Fruit fly (Drosophila melanogaster) whole organism, embryonic: ENCODE measurements around the gene Invadolysin.

Experiments used
- CG10147 ChIP-seq: fragments of 200-800 bp; sonication (Bioruptor generic); optimal IDR thresholded peaks from 2 replicates; lab custom pipeline; 2019; ENCODE audit warnings: missing biosample characterization, mild to moderate bottlenecking, missing genetic modification characterization, moderate library complexity
- CG11085 ChIP-seq: fragments of 200-800 bp; sonication (Bioruptor generic); IDR thresholded peaks from 2 replicates; pipeline ENCODE4 v1.3.6; 2022; ENCODE audit warnings: missing biosample characterization, missing genetic modification characterization
- CG13123 ChIP-seq: fragments of 200-800 bp; sonication (Bioruptor generic); optimal IDR thresholded peaks from 2 replicates; lab custom pipeline; 2016; ENCODE audit warnings: missing biosample characterization, missing genetic modification characterization
- CG13287 ChIP-seq: fragments of 200-800 bp; sonication (Bioruptor generic); IDR thresholded peaks from 2 replicates; pipeline ENCODE4 v1.3.6; 2022; ENCODE audit warnings: missing biosample characterization, missing genetic modification characterization; ENCODE audit not compliant: partially characterized antibody
- CG1602 ChIP-seq: fragments of 200-800 bp; sonication (Bioruptor generic); optimal IDR thresholded peaks from 3 replicates; lab custom pipeline; 2016; ENCODE audit warnings: missing biosample characterization, missing genetic modification characterization
- CG2202 ChIP-seq: fragments of 200-800 bp; sonication (Bioruptor generic); optimal IDR thresholded peaks from 2 replicates; lab custom pipeline; 2018; ENCODE audit warnings: missing biosample characterization, mild to moderate bottlenecking, missing genetic modification characterization
- CG30020 ChIP-seq: fragments of 200-800 bp; optimal IDR thresholded peaks from 2 replicates; lab custom pipeline; 2019; ENCODE audit warnings: missing biosample characterization, mild to moderate bottlenecking, missing genetic modification characterization, moderate library complexity
- CG30403 ChIP-seq: fragments of 200-800 bp; sonication (Bioruptor generic); optimal IDR thresholded peaks from 3 replicates; lab custom pipeline; 2016; ENCODE audit warnings: missing biosample characterization, missing genetic modification characterization
- CG30431 ChIP-seq: fragments of 200-800 bp; sonication (Bioruptor generic); optimal IDR thresholded peaks from 2 replicates; lab custom pipeline; 2017; ENCODE audit warnings: missing biosample characterization, missing genetic modification characterization
- CG32532 ChIP-seq: fragments of 200-800 bp; sonication (Bioruptor generic); IDR thresholded peaks from 2 replicates; pipeline ENCODE4 v1.3.6; 2022; ENCODE audit warnings: missing biosample characterization, missing genetic modification characterization
- CG34224 ChIP-seq: fragments of 200-800 bp; sonication (Bioruptor generic); IDR thresholded peaks from 3 replicates; pipeline ENCODE4 v1.3.6; 2022; ENCODE audit warnings: missing biosample characterization, missing genetic modification characterization; ENCODE audit not compliant: partially characterized antibody
- CG4328 ChIP-seq: fragments of 200-800 bp; sonication (Bioruptor generic); optimal IDR thresholded peaks from 3 replicates; lab custom pipeline; 2017; ENCODE audit warnings: missing biosample characterization, missing genetic modification reagents, missing genetic modification characterization
- CG4820 ChIP-seq: fragments of 200-800 bp; sonication (Bioruptor generic); optimal IDR thresholded peaks from 3 replicates; lab custom pipeline; 2016; ENCODE audit warnings: missing biosample characterization, missing genetic modification characterization
- CG5180 ChIP-seq: fragments of 200-800 bp; sonication (Bioruptor generic); optimal IDR thresholded peaks from 3 replicates; lab custom pipeline; 2017; ENCODE audit warnings: missing biosample characterization, missing genetic modification characterization, mild to moderate bottlenecking, moderate library complexity, missing genetic modification reagents
- CG6689 ChIP-seq: fragments of 200-800 bp; sonication (Bioruptor generic); IDR thresholded peaks from 2 replicates; pipeline ENCODE4 v1.3.6; 2022; ENCODE audit warnings: missing biosample characterization, missing genetic modification characterization
- CG7556 ChIP-seq: fragments of 200-800 bp; sonication (Bioruptor generic); optimal IDR thresholded peaks from 2 replicates; lab custom pipeline; 2017; ENCODE audit warnings: missing biosample characterization, mild to moderate bottlenecking, missing genetic modification characterization
- CG7928 ChIP-seq: fragments of 200-800 bp; sonication (Bioruptor generic); optimal IDR thresholded peaks from 2 replicates; lab custom pipeline; 2017; ENCODE audit warnings: missing biosample characterization, mild to moderate bottlenecking, missing genetic modification characterization
- CG8281 ChIP-seq: fragments of 200-800 bp; sonication (Bioruptor generic); optimal IDR thresholded peaks from 2 replicates; lab custom pipeline; 2018; ENCODE audit warnings: missing biosample characterization, mild to moderate bottlenecking, missing genetic modification characterization, moderate library complexity
- CG9797 ChIP-seq: fragments of 200-800 bp; sonication (Bioruptor generic); optimal IDR thresholded peaks from 3 replicates; lab custom pipeline; 2018; ENCODE audit warnings: missing biosample characterization, mild to moderate bottlenecking, missing genetic modification characterization
- CG9932 ChIP-seq: fragments of 200-800 bp; sonication (Bioruptor generic); IDR thresholded peaks from 2 replicates; pipeline ENCODE4 v1.3.6; 2022; ENCODE audit warnings: missing biosample characterization, missing genetic modification characterization
- Hey ChIP-seq: fragments of 200-800 bp; sonication (Bioruptor generic); optimal IDR thresholded peaks from 3 replicates; lab custom pipeline; 2018; ENCODE audit warnings: missing biosample characterization, mild to moderate bottlenecking, missing genetic modification characterization
- HmgZ ChIP-seq: fragments of 200-800 bp; sonication (Bioruptor generic); optimal IDR thresholded peaks from 2 replicates; lab custom pipeline; 2018; ENCODE audit warnings: missing biosample characterization, mild to moderate bottlenecking, missing genetic modification characterization
- Sin3A ChIP-seq: fragments of >200 bp; optimal IDR thresholded peaks from 2 replicates; lab custom pipeline; 2018
- Sry-δ ChIP-seq: fragments of 200-800 bp; sonication (Bioruptor generic); optimal IDR thresholded peaks from 2 replicates; lab custom pipeline; 2016; ENCODE audit warnings: missing biosample characterization, missing genetic modification characterization
- Vsx1 ChIP-seq: fragments of 200-800 bp; sonication (Bioruptor generic); optimal IDR thresholded peaks from 2 replicates; lab custom pipeline; 2017; ENCODE audit warnings: missing biosample characterization, mild to moderate bottlenecking, missing genetic modification characterization, missing genetic modification reagents
- Xrp1 ChIP-seq: fragments of 200-800 bp; sonication (Bioruptor generic); IDR thresholded peaks from 2 replicates; pipeline ENCODE4 v1.3.6; 2022; ENCODE audit warnings: missing biosample characterization, missing genetic modification characterization
- ash1 ChIP-seq: fragments of 200-800 bp; sonication (Bioruptor generic); optimal IDR thresholded peaks from 2 replicates; lab custom pipeline; 2018; ENCODE audit warnings: missing biosample characterization, mild to moderate bottlenecking, missing genetic modification characterization
- bab2 ChIP-seq: fragments of 200-800 bp; sonication (Bioruptor generic); optimal IDR thresholded peaks from 2 replicates; lab custom pipeline; 2016; ENCODE audit warnings: missing biosample characterization, missing genetic modification characterization
- bbx ChIP-seq: fragments of 200-800 bp; sonication (Bioruptor generic); IDR thresholded peaks from 2 replicates; pipeline ENCODE4 v1.3.6; 2022; ENCODE audit warnings: missing biosample characterization, missing genetic modification characterization; ENCODE audit not compliant: partially characterized antibody
- bowl ChIP-seq: fragments of 200-800 bp; sonication (Bioruptor generic); IDR thresholded peaks from 2 replicates; pipeline ENCODE4 v1.3.6; 2022; ENCODE audit warnings: missing biosample characterization, missing genetic modification characterization
- caup ChIP-seq: fragments of 200-800 bp; sonication (Bioruptor generic); optimal IDR thresholded peaks from 3 replicates; lab custom pipeline; 2017; ENCODE audit warnings: missing biosample characterization, mild to moderate bottlenecking, missing genetic modification characterization, moderate library complexity; ENCODE audit not compliant: severe bottlenecking
- chm ChIP-seq: fragments of 200-800 bp; sonication (Bioruptor generic); IDR thresholded peaks from 2 replicates; pipeline ENCODE4 v1.3.6; 2022; ENCODE audit warnings: missing biosample characterization, missing genetic modification characterization
- da ChIP-seq: fragments of 200-800 bp; sonication (Bioruptor generic); optimal IDR thresholded peaks from 2 replicates; lab custom pipeline; 2016; ENCODE audit warnings: missing biosample characterization, missing genetic modification characterization
- disco-r ChIP-seq: fragments of 200-800 bp; sonication (Bioruptor generic); optimal IDR thresholded peaks from 2 replicates; lab custom pipeline; 2016; ENCODE audit warnings: missing biosample characterization, missing genetic modification characterization
- emc ChIP-seq: fragments of 200-800 bp; sonication (Bioruptor generic); optimal IDR thresholded peaks from 2 replicates; lab custom pipeline; 2016; ENCODE audit warnings: missing biosample characterization, missing genetic modification characterization
- exex ChIP-seq: fragments of 200-800 bp; sonication (Bioruptor generic); optimal IDR thresholded peaks from 4 replicates; lab custom pipeline; 2018; ENCODE audit warnings: missing biosample characterization, mild to moderate bottlenecking, missing genetic modification characterization, moderate library complexity
- gcm2 ChIP-seq: fragments of 200-800 bp; sonication (Bioruptor generic); optimal IDR thresholded peaks from 2 replicates; lab custom pipeline; 2016; ENCODE audit warnings: missing biosample characterization, missing genetic modification characterization
- gfzf ChIP-seq: fragments of 200-800 bp; sonication (Bioruptor generic); optimal IDR thresholded peaks from 2 replicates; lab custom pipeline; 2016; ENCODE audit warnings: missing biosample characterization, mild to moderate bottlenecking, missing genetic modification characterization, moderate library complexity
- lilli ChIP-seq: fragments of 200-800 bp; sonication (Bioruptor generic); optimal IDR thresholded peaks from 3 replicates; lab custom pipeline; 2016; ENCODE audit warnings: missing biosample characterization, missing genetic modification characterization
- maf-S ChIP-seq: fragments of 200-800 bp; sonication (Bioruptor generic); optimal IDR thresholded peaks from 2 replicates; lab custom pipeline; 2016; ENCODE audit warnings: missing biosample characterization, missing genetic modification characterization
- repo ChIP-seq: fragments of 200-800 bp; sonication (Bioruptor generic); optimal IDR thresholded peaks from 2 replicates; lab custom pipeline; 2016; ENCODE audit warnings: missing biosample characterization, missing genetic modification characterization
- scrt ChIP-seq: fragments of 200-800 bp; sonication (Bioruptor generic); optimal IDR thresholded peaks from 2 replicates; lab custom pipeline; 2018; ENCODE audit warnings: missing biosample characterization, mild to moderate bottlenecking, missing genetic modification characterization, moderate library complexity
- sens-2 ChIP-seq: fragments of 200-800 bp; sonication (Bioruptor generic); IDR thresholded peaks from 2 replicates; pipeline ENCODE4 v1.3.6; 2022; ENCODE audit warnings: missing biosample characterization, missing genetic modification characterization
- seq ChIP-seq: fragments of 200-800 bp; sonication (Bioruptor generic); IDR thresholded peaks from 2 replicates; pipeline ENCODE4 v1.3.6; 2022; ENCODE audit warnings: missing biosample characterization, missing genetic modification characterization
- sima ChIP-seq: fragments of 200-800 bp; sonication (Bioruptor generic); optimal IDR thresholded peaks from 2 replicates; lab custom pipeline; 2016; ENCODE audit warnings: missing biosample characterization, missing genetic modification characterization
- tna ChIP-seq: fragments of 200-800 bp; sonication (Bioruptor generic); IDR thresholded peaks from 2 replicates; pipeline ENCODE4 v1.3.6; 2022; ENCODE audit warnings: missing biosample characterization, missing genetic modification characterization; ENCODE audit not compliant: partially characterized antibody
- usp ChIP-seq: fragments of >200 bp; optimal IDR thresholded peaks from 2 replicates; lab custom pipeline; 2017; ENCODE audit warnings: missing biosample characterization, missing genetic modification characterization
- wor ChIP-seq: fragments of 200-800 bp; sonication (Bioruptor generic); IDR thresholded peaks from 2 replicates; pipeline ENCODE4 v1.3.6; 2022; ENCODE audit warnings: missing biosample characterization, missing genetic modification characterization
- zfh2 ChIP-seq: fragments of 200-800 bp; sonication (Bioruptor generic); optimal IDR thresholded peaks from 2 replicates; lab custom pipeline; 2016; ENCODE audit warnings: missing biosample characterization, missing genetic modification characterization

The Invadolysin gene

DNA sequence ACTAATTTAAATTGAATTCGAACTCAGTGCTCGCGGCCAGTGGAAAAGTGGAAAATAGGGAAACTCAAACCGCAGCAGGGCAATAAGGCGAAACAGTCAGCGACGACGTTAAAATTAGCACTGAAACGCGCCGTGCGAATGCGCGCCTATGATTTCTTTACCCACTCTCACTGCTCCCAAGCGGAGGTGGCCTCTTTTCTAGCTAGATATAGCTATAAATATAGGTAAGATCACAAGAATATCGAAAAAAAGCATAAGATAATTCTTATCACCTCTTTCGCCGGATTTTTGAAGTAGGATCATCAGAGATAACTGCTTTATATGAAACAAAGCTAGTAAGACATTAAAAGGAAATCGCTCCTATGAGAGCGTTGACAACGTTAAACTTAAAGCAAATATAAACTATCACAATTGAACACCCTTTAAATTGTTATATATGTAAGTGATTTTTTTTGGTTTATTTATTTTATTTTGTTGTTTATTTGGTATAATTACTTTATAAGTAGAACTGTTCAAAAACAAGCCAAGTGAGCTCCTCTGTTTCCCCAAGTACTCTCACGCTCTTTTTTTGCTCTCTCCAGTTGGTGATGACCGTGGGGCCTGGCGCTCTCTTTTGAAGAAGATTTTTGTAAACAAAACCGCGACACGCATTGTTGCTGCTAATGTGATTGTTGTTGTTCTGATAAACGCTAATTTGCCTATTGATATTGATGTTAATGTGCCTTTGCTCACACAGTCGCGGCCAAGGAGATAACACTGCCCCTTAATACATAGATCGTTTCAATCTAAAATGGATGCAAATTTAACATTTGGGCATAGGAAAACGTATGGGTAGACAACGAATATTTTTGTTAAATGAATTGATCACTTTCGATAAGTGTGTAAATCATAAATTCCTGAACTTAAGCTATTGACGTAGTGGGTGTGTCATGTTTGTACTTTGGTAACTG, 4.5 kb upstream of the Invadolysin start, which contains the start of gene tws (continued):
- no peak for TF ChIP-seq repo (GFP tag; lab: Kevin White, UChicago)
- TF ChIP-seq CG7556 (GFP tag; lab: Kevin White, UChicago) = peak; percentile 76
- no peak for TF ChIP-seq CG2202 (tag; lab: Kevin White, UChicago)
- no peak for TF ChIP-seq emc (GFP tag; lab: Kevin White, UChicago)
- peak; percentile 69 for TF ChIP-seq CG32532 (GFP tag; lab: Robert Waterston, UW)
- TF ChIP-seq tna = no peak; the same call in 1 of the 2 replicates
- TF ChIP-seq CG30431 = peak; percentile 9
- 0 out of 2 replicates have a peak, but pooled peaks have one; percentile 13 for TF ChIP-seq Xrp1 (GFP tag; lab: Robert Waterston, UW)
- TF ChIP-seq CG7928 (GFP tag; lab: Kevin White, UChicago) = no peak
- TF ChIP-seq sens-2 = no peak
- TF ChIP-seq bowl = no peak
- no peak for TF ChIP-seq CG30020 (tag; lab: Kevin White, UChicago)
- peak; percentile 71 for TF ChIP-seq Vsx1
- TF ChIP-seq CG8281 (tag; lab: Kevin White, UChicago) = peak; percentile 29
- no peak for TF ChIP-seq CG4328 (GFP tag; lab: Kevin White, UChicago)
- peak; percentile 50 for TF ChIP-seq CG30403 (GFP tag; lab: Kevin White, UChicago)
- peak; percentile 44 for TF ChIP-seq lilli (GFP tag; lab: Kevin White, UChicago)
- peak; percentile 4 for TF ChIP-seq CG4820 (GFP tag; lab: Kevin White, UChicago)
- peak; percentile 24 for TF ChIP-seq maf-S
- peak; percentile 53 for TF ChIP-seq disco-r (GFP tag; lab: Kevin White, UChicago)
- TF ChIP-seq ash1 (GFP tag; lab: Kevin White, UChicago) = no peak
- no peak for TF ChIP-seq Sin3A
- no peak for TF ChIP-seq CG34224 (GFP tag; lab: Robert Waterston, UW)
- TF ChIP-seq bab2 (GFP tag; lab: Kevin White, UChicago) = peak; percentile 57
- TF ChIP-seq sima (GFP tag; lab: Kevin White, UChicago) = no peak
- TF ChIP-seq HmgZ (tag; lab: Kevin White, UChicago) = peak; percentile 32
- TF ChIP-seq zfh2 (GFP tag; lab: Kevin White, UChicago) = peak; percentile 11
- no peak for TF ChIP-seq gfzf
- TF ChIP-seq CG10147 (GFP tag; lab: Kevin White, UChicago) = peak; percentile 61
- peak; percentile 2 for TF ChIP-seq CG1602 (GFP tag; lab: Kevin White, UChicago)
- TF ChIP-seq caup = peak; percentile 23
- 0 out of 2 replicates have a peak, but pooled peaks have one; percentile 46 for TF ChIP-seq chm (GFP tag; lab: Robert Waterston, UW)
- TF ChIP-seq CG6689 (GFP tag; lab: Robert Waterston, UW) = no peak
- no peak for TF ChIP-seq bbx (GFP tag; lab: Robert Waterston, UW)
- peak; percentile 30 for TF ChIP-seq scrt (GFP tag; lab: Kevin White, UChicago)
- TF ChIP-seq CG5180 = no peak
- no peak for TF ChIP-seq CG9797
- TF ChIP-seq CG9932 = peak; percentile 61
- TF ChIP-seq exex (tag; lab: Kevin White, UChicago) = peak; percentile 74
- no peak for TF ChIP-seq usp (GFP tag; lab: Kevin White, UChicago)
- TF ChIP-seq CG11085 (GFP tag; lab: Robert Waterston, UW) = no peak
- TF ChIP-seq Hey = no peak
- TF ChIP-seq wor (GFP tag; lab: Robert Waterston, UW) = no peak
- TF ChIP-seq gcm2 (GFP tag; lab: Kevin White, UChicago) = peak; percentile 2
- TF ChIP-seq CG13123 (GFP tag; lab: Kevin White, UChicago) = no peak
- TF ChIP-seq seq (GFP tag; lab: Robert Waterston, UW) = peak; percentile 66
- peak; percentile 10 for TF ChIP-seq Sry-δ (GFP tag; lab: Kevin White, UChicago)
- no peak; the same call in 1 of the 2 replicates for TF ChIP-seq CG13287 (GFP tag; lab: Robert Waterston, UW)
- no peak for TF ChIP-seq da (GFP tag; lab: Kevin White, UChicago)
